Fruit fly (Drosophila melanogaster): ENCODE results near the gene CG42717.

CG42717 gene

DNA sequence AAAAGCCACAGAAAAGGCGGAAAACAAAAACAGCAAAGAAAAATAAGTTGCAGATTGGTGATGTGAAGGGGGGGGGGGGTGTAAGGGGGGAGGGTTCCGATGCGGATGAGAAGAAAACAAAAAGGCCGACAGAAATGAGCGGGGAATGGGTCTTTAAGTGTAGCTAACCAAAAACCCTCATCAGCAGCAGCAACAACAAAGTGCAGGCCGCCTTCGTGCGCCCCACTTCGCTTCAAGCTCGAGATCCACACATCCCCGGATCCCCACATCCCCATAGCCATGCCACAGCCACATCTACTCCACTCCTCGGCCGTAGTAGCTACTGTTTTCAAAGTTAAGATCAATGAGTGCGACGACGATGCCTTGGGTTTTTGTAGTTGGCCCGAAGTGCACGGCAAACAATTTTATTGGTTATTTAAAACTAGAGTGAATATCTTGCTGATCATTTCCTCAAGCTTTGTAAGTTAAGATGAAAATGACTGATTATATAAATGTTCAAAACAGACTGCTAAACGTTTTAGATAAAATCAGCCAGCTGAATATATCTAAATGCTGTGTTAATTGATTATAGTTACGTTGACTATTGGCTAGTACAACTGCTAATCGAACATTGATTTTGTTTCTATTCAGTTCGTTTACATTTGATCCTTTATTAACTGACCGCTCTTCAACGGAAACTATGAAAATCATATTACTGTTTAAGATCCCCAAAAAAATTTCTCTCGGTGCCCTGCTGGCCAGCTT, 8.5 kb downstream of the CG42717 start (continued):
- no peak for TF ChIP-seq z (GFP tag; IDR thresholded peaks at IDR 0.05)
- no peak for TF ChIP-seq CG16813 (GFP tag; IDR thresholded peaks at IDR 0.05; ENCODE audit: partially characterized antibody)
- no peak for TF ChIP-seq CG2889 (GFP tag; IDR thresholded peaks at IDR 0.05)
- no peak for TF ChIP-seq CG6175 (GFP tag; IDR thresholded peaks at IDR 0.05)
- TF ChIP-seq Usf (GFP tag; optimal IDR thresholded peaks at IDR 0.05) = no peak
- TF ChIP-seq lbe (GFP tag; optimal IDR thresholded peaks at IDR 0.05) = no peak
- TF ChIP-seq CG6254 (GFP tag; optimal IDR thresholded peaks at IDR 0.05) = no peak
- no peak for TF ChIP-seq sug (tag; optimal IDR thresholded peaks at IDR 0.05)
- no peak for TF ChIP-seq B-H1 (GFP tag; IDR thresholded peaks at IDR 0.05)
- no peak for TF ChIP-seq CG3838 (GFP tag; optimal IDR thresholded peaks at IDR 0.05)
- no peak for TF ChIP-seq CG11560 (tag; IDR thresholded peaks at IDR 0.05)
- no peak for TF ChIP-seq slbo (GFP tag; IDR thresholded peaks at IDR 0.05)
- no peak for TF ChIP-seq ATbp (GFP tag; optimal IDR thresholded peaks at IDR 0.05)
- TF ChIP-seq danr (GFP tag; IDR thresholded peaks at IDR 0.05) = no peak
- TF ChIP-seq CG11247 (GFP tag; IDR thresholded peaks at IDR 0.05) = no peak
- no peak for TF ChIP-seq gt (GFP tag; IDR thresholded peaks at IDR 0.05)
- no peak for TF ChIP-seq CG10565 (GFP tag; optimal IDR thresholded peaks at IDR 0.05)
- TF ChIP-seq CG1233 (GFP tag; optimal IDR thresholded peaks at IDR 0.05) = no peak
- TF ChIP-seq CG7745 (tag; optimal IDR thresholded peaks at IDR 0.05) = no peak
- TF ChIP-seq CG12744 (GFP tag; optimal IDR thresholded peaks at IDR 0.05) = no peak
- no peak for TF ChIP-seq H2.0 (GFP tag; IDR thresholded peaks at IDR 0.05)
- no peak for TF ChIP-seq Dip2 (GFP tag; IDR thresholded peaks at IDR 0.05)
- peak; percentile 56 for TF ChIP-seq CG17361 (GFP tag; IDR thresholded peaks at IDR 0.05)
- no peak for TF ChIP-seq Oaz (GFP tag; IDR thresholded peaks at IDR 0.05)
- no peak for TF ChIP-seq CG17802 (tag; optimal IDR thresholded peaks at IDR 0.05)
- no peak for TF ChIP-seq ara (GFP tag; IDR thresholded peaks at IDR 0.05)
- no peak for TF ChIP-seq ERR (GFP tag; optimal IDR thresholded peaks at IDR 0.05)
- TF ChIP-seq tio (GFP tag; optimal IDR thresholded peaks at IDR 0.05) = peak; percentile 13
- TF ChIP-seq CG12391 (tag; optimal IDR thresholded peaks at IDR 0.05) = no peak
- TF ChIP-seq CG4404 (GFP tag; IDR thresholded peaks at IDR 0.05) = no peak
- no peak for TF ChIP-seq Antp (GFP tag; optimal IDR thresholded peaks at IDR 0.05)
- no peak for TF ChIP-seq CG17912 (GFP tag; optimal IDR thresholded peaks at IDR 0.05)
- no peak for TF ChIP-seq CG17328 (GFP tag; IDR thresholded peaks at IDR 0.05)
- no peak for TF ChIP-seq CHES-1-like (GFP tag; optimal IDR thresholded peaks at IDR 0.05)
- peak in 1 of 2 experiments; percentile 12 for TF ChIP-seq eve (GFP tag; optimal IDR thresholded peaks at IDR 0.05)
- TF ChIP-seq CG18262 (tag; optimal IDR thresholded peaks at IDR 0.05) = peak; percentile 56
- no peak for TF ChIP-seq gfzf (GFP tag; optimal IDR thresholded peaks at IDR 0.05)
- TF ChIP-seq CG1832 (GFP tag; optimal IDR thresholded peaks at IDR 0.05) = no peak
- TF ChIP-seq Ets65A (GFP tag) = peak; percentile 87
- no peak for TF ChIP-seq ap (GFP tag; IDR thresholded peaks at IDR 0.05)
- TF ChIP-seq sd (tag; optimal IDR thresholded peaks at IDR 0.05) = no peak
- TF ChIP-seq grn (GFP tag; optimal IDR thresholded peaks at IDR 0.05) = no peak
- TF ChIP-seq TFAM (GFP tag; optimal IDR thresholded peaks at IDR 0.05) = no peak
- no peak for TF ChIP-seq Doc2 (GFP tag; IDR thresholded peaks at IDR 0.05)
- TF ChIP-seq CG12299 (tag; optimal IDR thresholded peaks at IDR 0.05) = no peak
- TF ChIP-seq Tbp (GFP tag; optimal IDR thresholded peaks at IDR 0.05) = no peak
- no peak for TF ChIP-seq MESR4 (GFP tag; optimal IDR thresholded peaks at IDR 0.05)
- TF ChIP-seq CG11695 (GFP tag; IDR thresholded peaks at IDR 0.05) = no peak
- no peak for TF ChIP-seq CG4730 (GFP tag; IDR thresholded peaks at IDR 0.05)
- TF ChIP-seq CG16863 (GFP tag; optimal IDR thresholded peaks at IDR 0.05) = no peak
- peak; percentile 42 for TF ChIP-seq CG2712 (tag; optimal IDR thresholded peaks at IDR 0.05)
- TF ChIP-seq da (GFP tag; optimal IDR thresholded peaks at IDR 0.05) = no peak

All from whole organism, embryonic.